Fruit fly (Drosophila melanogaster): Measurements from ENCODE around the gene CG10154.

Gene CG10154

DNA sequence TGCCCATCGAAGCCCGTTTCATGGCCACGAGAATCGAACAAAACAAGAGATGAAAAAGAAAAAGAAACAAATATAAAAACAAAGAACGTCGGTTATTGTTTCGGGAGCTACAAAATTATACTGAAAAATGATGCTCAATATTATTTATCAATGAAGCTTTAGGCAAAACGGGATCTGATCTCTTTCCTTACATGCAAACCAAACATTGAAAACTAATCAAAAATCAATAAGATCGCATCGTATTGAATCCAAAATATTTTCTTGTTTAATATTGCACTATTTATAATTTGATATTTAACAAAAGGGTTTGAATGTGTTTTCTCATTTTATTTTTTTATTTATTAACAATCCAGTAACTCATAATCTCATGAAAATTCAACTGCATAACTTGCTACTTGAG is 11.4 kb downstream of the CG10154 start, which contains the start of gene CG14106:
TSS of gene CG14106 (minus strand) at position 101 of the 400 bp plus-strand sequence.
- TF ChIP-seq ttk (optimal IDR thresholded peaks at IDR 0.05) (no peak), insv (optimal IDR thresholded peaks at IDR 0.05) (no peak)

dm6 chr3L:13424068-13424467 is 12.9 kb downstream of the CG10154 start, which contains the start of gene CG33263:
CG33263 (minus strand) TSS chr3L:13424168.
- TF ChIP-seq insv (optimal IDR thresholded peaks at IDR 0.05) (no peak), Sin3A (optimal IDR thresholded peaks at IDR 0.05) (no peak), psq (optimal IDR thresholded peaks at IDR 0.05) (no peak), Myc (optimal IDR thresholded peaks at IDR 0.05) (no peak), ttk (optimal IDR thresholded peaks at IDR 0.05) (no peak), h (optimal IDR thresholded peaks at IDR 0.05) (no peak)

dm6 chr3L:13422286-13422787 is 14.6 kb downstream of the CG10154 start, which contains the start of gene CG32121:
CG32121 (minus strand) TSS chr3L:13422336.
- TF ChIP-seq Sin3A (optimal IDR thresholded peaks at IDR 0.05), result no peak

DNA sequence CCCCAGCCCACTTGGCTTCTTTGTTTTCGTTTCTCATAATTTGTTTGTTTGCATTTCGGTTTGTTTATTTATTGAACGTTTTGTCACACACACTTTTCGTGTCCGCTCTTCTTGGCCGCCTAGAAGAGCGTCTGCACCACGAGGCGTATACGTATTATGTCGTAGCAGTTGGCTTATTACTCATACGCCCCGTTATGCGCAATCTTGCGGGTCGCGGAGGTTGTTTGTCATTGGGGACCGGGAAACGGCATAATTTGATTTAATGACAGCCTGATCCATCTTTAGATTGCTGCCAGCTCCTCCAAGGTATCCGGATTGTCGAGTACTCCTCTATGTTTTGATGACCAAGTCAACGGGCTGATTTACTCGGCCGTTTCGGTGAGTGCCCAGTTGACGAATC is 16.7 kb downstream of the CG10154 start:
- TF ChIP-seq Sin3A (optimal IDR thresholded peaks at IDR 0.05), result no peak
- no peak for TF ChIP-seq ttk (optimal IDR thresholded peaks at IDR 0.05)
- TF ChIP-seq psq (optimal IDR thresholded peaks at IDR 0.05), result no peak
- no peak for TF ChIP-seq Myc (optimal IDR thresholded peaks at IDR 0.05)
- no peak for TF ChIP-seq h (optimal IDR thresholded peaks at IDR 0.05)
- no peak for TF ChIP-seq insv (optimal IDR thresholded peaks at IDR 0.05)

dm6 chr3L:13412886-13413224 is 24.1 kb downstream of the CG10154 start:
- TF ChIP-seq Sin3A (optimal IDR thresholded peaks at IDR 0.05) (no peak), ttk (optimal IDR thresholded peaks at IDR 0.05) (no peak)

- TF ChIP-seq insv (optimal IDR thresholded peaks at IDR 0.05), result no peak
- no peak for TF ChIP-seq psq (optimal IDR thresholded peaks at IDR 0.05)
- no peak for TF ChIP-seq Myc (optimal IDR thresholded peaks at IDR 0.05)
- TF ChIP-seq h (optimal IDR thresholded peaks at IDR 0.05), result no peak
- TF ChIP-seq ttk (optimal IDR thresholded peaks at IDR 0.05), result no peak
- no peak for TF ChIP-seq Sin3A (optimal IDR thresholded peaks at IDR 0.05)
Measured at dm6 chr3L:13412200-13412885, 24.6 kb downstream of the CG10154 start, which contains the start of the genes CG10222 and flr. CG10222 (minus strand) TSS chr3L:13412453. flr (plus strand) TSS chr3L:13412843.

dm6 chr3L:13410999-13411398 is 25.9 kb downstream of the CG10154 start:
- TF ChIP-seq Myc (optimal IDR thresholded peaks at IDR 0.05) (no peak), Sin3A (optimal IDR thresholded peaks at IDR 0.05) (no peak), insv (optimal IDR thresholded peaks at IDR 0.05) (no peak), ttk (optimal IDR thresholded peaks at IDR 0.05) (no peak), psq (optimal IDR thresholded peaks at IDR 0.05) (no peak), h (optimal IDR thresholded peaks at IDR 0.05) (no peak)

- no peak for TF ChIP-seq Sin3A (optimal IDR thresholded peaks at IDR 0.05)
- TF ChIP-seq insv (optimal IDR thresholded peaks at IDR 0.05), result no peak
- TF ChIP-seq ttk (optimal IDR thresholded peaks at IDR 0.05), result no peak
- TF ChIP-seq psq (optimal IDR thresholded peaks at IDR 0.05), result no peak
- TF ChIP-seq h (optimal IDR thresholded peaks at IDR 0.05), result no peak
- TF ChIP-seq Myc (optimal IDR thresholded peaks at IDR 0.05), result no peak
Measured at dm6 chr3L:13409809-13410521, 27.0 kb downstream of the CG10154 start.

DNA sequence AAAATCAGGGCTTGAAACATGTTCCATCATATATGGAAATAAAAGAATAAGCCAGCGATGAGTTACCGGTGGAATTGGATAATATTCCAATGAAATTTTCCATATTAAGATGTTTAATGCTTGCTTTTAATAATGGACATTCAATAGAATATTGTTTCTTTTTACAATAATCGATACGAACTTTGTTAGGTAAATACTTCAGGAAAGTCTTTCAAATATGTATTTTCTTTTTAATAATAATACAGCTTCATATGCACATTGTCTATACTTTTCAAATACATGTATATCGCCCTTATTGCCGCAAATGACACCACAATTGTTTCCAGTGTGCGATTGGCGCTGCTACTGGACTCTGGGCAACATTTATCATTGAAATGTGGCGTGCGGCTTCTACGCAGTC is 30.1 kb downstream of the CG10154 start:
- TF ChIP-seq insv (optimal IDR thresholded peaks at IDR 0.05), result no peak
- no peak for TF ChIP-seq psq (optimal IDR thresholded peaks at IDR 0.05)
- no peak for TF ChIP-seq ttk (optimal IDR thresholded peaks at IDR 0.05)
- no peak for TF ChIP-seq Sin3A (optimal IDR thresholded peaks at IDR 0.05)
- no peak for TF ChIP-seq h (optimal IDR thresholded peaks at IDR 0.05)
- no peak for TF ChIP-seq Myc (optimal IDR thresholded peaks at IDR 0.05)

dm6 chr3L:13403141-13403867 is 33.6 kb downstream of the CG10154 start:
- TF ChIP-seq Myc (optimal IDR thresholded peaks at IDR 0.05) (no peak), ttk (optimal IDR thresholded peaks at IDR 0.05) (no peak), insv (optimal IDR thresholded peaks at IDR 0.05) (no peak), Sin3A (optimal IDR thresholded peaks at IDR 0.05) (no peak), psq (optimal IDR thresholded peaks at IDR 0.05) (no peak), h (optimal IDR thresholded peaks at IDR 0.05) (no peak)

DNA sequence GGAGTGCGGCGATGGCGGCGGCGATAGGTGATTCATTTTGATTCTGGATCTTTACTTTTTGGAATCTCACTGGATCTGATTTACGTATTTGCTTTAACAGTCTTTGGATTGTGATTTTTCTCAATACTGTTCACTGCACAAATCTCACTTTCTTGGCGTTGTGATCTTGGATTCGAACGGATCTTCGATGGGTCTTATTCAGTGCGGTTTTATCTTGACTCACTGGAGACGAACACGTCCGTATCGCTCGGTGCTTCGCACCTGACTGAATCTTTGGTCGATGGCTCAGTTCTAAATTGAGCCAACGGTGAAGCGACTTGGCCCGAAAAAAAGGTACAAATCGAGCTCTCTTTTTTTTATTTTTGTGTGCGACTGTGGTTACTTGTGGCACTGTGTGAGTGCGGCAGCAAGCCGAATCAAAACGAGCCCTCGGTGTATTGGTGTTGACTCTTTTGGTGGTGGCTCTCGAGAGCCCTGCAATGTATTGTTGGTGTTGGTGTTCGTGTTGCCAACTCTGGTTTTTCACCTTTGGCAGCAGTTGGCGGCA is 36.0 kb downstream of the CG10154 start, which contains the start of gene sens:
TSS of gene sens (minus strand) at position 254 of the 547 bp plus-strand sequence.
- TF ChIP-seq Myc (optimal IDR thresholded peaks at IDR 0.05), result no peak
- no peak for TF ChIP-seq Sin3A (optimal IDR thresholded peaks at IDR 0.05)
- TF ChIP-seq h (optimal IDR thresholded peaks at IDR 0.05), result no peak
- no peak for TF ChIP-seq ttk (optimal IDR thresholded peaks at IDR 0.05)
- TF ChIP-seq insv (optimal IDR thresholded peaks at IDR 0.05), result no peak
- no peak for TF ChIP-seq psq (optimal IDR thresholded peaks at IDR 0.05)

- TF ChIP-seq psq (optimal IDR thresholded peaks at IDR 0.05) (no peak), ttk (optimal IDR thresholded peaks at IDR 0.05) (no peak), Myc (optimal IDR thresholded peaks at IDR 0.05) (no peak), h (optimal IDR thresholded peaks at IDR 0.05) (no peak), Sin3A (optimal IDR thresholded peaks at IDR 0.05) (no peak), insv (optimal IDR thresholded peaks at IDR 0.05) (no peak)
Measured at dm6 chr3L:13397656-13398055, 39.3 kb downstream of the CG10154 start.

Data from Kc167 (cell line).